Fruit fly (Drosophila melanogaster): ENCODE measurements around the gene Es2.

Gene Es2

DNA sequence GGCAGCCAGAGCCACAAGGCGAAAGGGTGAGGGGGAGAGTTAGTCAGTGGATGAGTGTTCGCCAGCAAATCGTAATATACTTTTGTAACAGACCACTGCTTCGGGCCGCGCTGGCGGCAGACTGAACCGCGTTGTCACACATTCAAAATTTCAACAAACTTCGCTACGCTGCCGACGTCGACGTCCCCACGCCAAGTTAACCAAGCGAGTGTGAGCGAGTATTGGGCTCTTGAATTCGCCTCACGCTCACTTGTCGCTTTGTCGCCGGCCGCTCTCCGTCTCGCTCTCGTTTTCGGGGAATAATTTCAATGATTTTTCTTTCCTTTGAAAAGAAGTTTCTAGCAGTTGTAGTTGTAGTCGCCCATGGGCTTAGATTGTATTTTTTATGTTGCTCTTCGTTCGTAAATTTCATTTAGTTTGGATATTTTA is 49.7 kb upstream of the Es2 start, which contains the start of gene lawc (continued):
- no peak for TF ChIP-seq Sry-δ (GFP tag; optimal IDR thresholded peaks at IDR 0.05)
- peak; percentile 31 for TF ChIP-seq CG13775 (GFP tag; optimal IDR thresholded peaks at IDR 0.05)
- no peak for TF ChIP-seq dmrt11E (tag; optimal IDR thresholded peaks at IDR 0.05)
- TF ChIP-seq esg (GFP tag; conservative IDR thresholded peaks at IDR 0.05) = no peak
- no peak for TF ChIP-seq Dek (tag; optimal IDR thresholded peaks at IDR 0.05)
- no peak for TF ChIP-seq Mad (GFP tag; optimal IDR thresholded peaks at IDR 0.05)
- TF ChIP-seq Hr39 (optimal IDR thresholded peaks at IDR 0.05) = no peak
- TF ChIP-seq mirr (GFP tag; optimal IDR thresholded peaks at IDR 0.05) = peak; percentile 86
- no peak for TF ChIP-seq sna (GFP tag; IDR thresholded peaks at IDR 0.05; ENCODE audit: partially characterized antibody)
- no peak for TF ChIP-seq luna (GFP tag; optimal IDR thresholded peaks at IDR 0.05)
- peak; percentile 23 for TF ChIP-seq oc (tag; optimal IDR thresholded peaks at IDR 0.05)
- TF ChIP-seq CG8290 (GFP tag; optimal IDR thresholded peaks at IDR 0.05) = no peak
- peak in 1 of 2 experiments; percentile 85 for TF ChIP-seq CG8290 (tag; optimal IDR thresholded peaks at IDR 0.05)
- peak; percentile 52; the same call in 1 of the 2 replicates for TF ChIP-seq CG32767 (GFP tag; IDR thresholded peaks at IDR 0.05)
- TF ChIP-seq Mes4 (GFP tag; optimal IDR thresholded peaks at IDR 0.05) = no peak
- no peak for TF ChIP-seq gro (GFP tag; optimal IDR thresholded peaks at IDR 0.05)
- TF ChIP-seq Dfd (GFP tag; optimal IDR thresholded peaks at IDR 0.05) = no peak
- TF ChIP-seq CG30403 (GFP tag; optimal IDR thresholded peaks at IDR 0.05) = no peak
- TF ChIP-seq ttk (GFP tag; IDR thresholded peaks at IDR 0.05) = no peak
- no peak for TF ChIP-seq aop (GFP tag; IDR thresholded peaks at IDR 0.05)
- TF ChIP-seq CG17612 (GFP tag; IDR thresholded peaks at IDR 0.05) = no peak
- TF ChIP-seq CG15269 (tag; optimal IDR thresholded peaks at IDR 0.05) = peak; percentile 12
- no peak for TF ChIP-seq dpn (GFP tag; optimal IDR thresholded peaks at IDR 0.05)
- TF ChIP-seq dimm (GFP tag; IDR thresholded peaks at IDR 0.05) = no peak
- TF ChIP-seq Dll (GFP tag; IDR thresholded peaks at IDR 0.05; ENCODE audit: partially characterized antibody) = 0 out of 4 replicates have a peak, but pooled peaks have one; percentile 14
- TF ChIP-seq CG3407 (GFP tag; optimal IDR thresholded peaks at IDR 0.05) = no peak
- TF ChIP-seq Mrtf (GFP tag; IDR thresholded peaks at IDR 0.05) = no peak
- TF ChIP-seq CG42726 (GFP tag; IDR thresholded peaks at IDR 0.05; ENCODE audit: partially characterized antibody) = peak; percentile 31; the same call in 1 of the 2 replicates
- no peak for TF ChIP-seq CG15011 (GFP tag; optimal IDR thresholded peaks at IDR 0.05)
- TF ChIP-seq gsb (GFP tag; IDR thresholded peaks at IDR 0.05) = peak; percentile 53
- peak; percentile 50 for TF ChIP-seq CG7987 (GFP tag; optimal IDR thresholded peaks at IDR 0.05)
- peak; percentile 43; the same call in 1 of the 2 replicates for TF ChIP-seq CG11085 (GFP tag; IDR thresholded peaks at IDR 0.05)
- TF ChIP-seq Meics (GFP tag; optimal IDR thresholded peaks at IDR 0.05) = peak; percentile 60
- TF ChIP-seq hth (optimal IDR thresholded peaks at IDR 0.05) = no peak
- peak; percentile 82 for TF ChIP-seq nom (GFP tag; optimal IDR thresholded peaks at IDR 0.05)
- no peak for TF ChIP-seq pum (GFP tag; optimal IDR thresholded peaks at IDR 0.05)
- TF ChIP-seq C15 (GFP tag; IDR thresholded peaks at IDR 0.05) = peak; percentile 46; the same call in 1 of the 3 replicates
- peak; percentile 41 for TF ChIP-seq CG6683 (GFP tag; optimal IDR thresholded peaks at IDR 0.05)
- TF ChIP-seq wor (GFP tag; IDR thresholded peaks at IDR 0.05) = no peak
- no peak for TF ChIP-seq maf-S (GFP tag; optimal IDR thresholded peaks at IDR 0.05)
- TF ChIP-seq Nf-YC (tag; optimal IDR thresholded peaks at IDR 0.05) = no peak
- peak; percentile 82 for TF ChIP-seq Jarid2 (GFP tag; optimal IDR thresholded peaks at IDR 0.05)
- TF ChIP-seq bbx (GFP tag; IDR thresholded peaks at IDR 0.05; ENCODE audit: partially characterized antibody) = peak; percentile 40; the same call in 1 of the 2 replicates
- TF ChIP-seq Rx (GFP tag; IDR thresholded peaks at IDR 0.05) = no peak
- TF ChIP-seq Dip3 (GFP tag; optimal IDR thresholded peaks at IDR 0.05) = no peak
- TF ChIP-seq CG4820 (GFP tag; optimal IDR thresholded peaks at IDR 0.05) = no peak
- TF ChIP-seq croc (GFP tag; conservative IDR thresholded peaks at IDR 0.05) = no peak
- TF ChIP-seq en (GFP tag; optimal IDR thresholded peaks at IDR 0.05) = no peak
- TF ChIP-seq scrt (GFP tag; optimal IDR thresholded peaks at IDR 0.05) = peak; percentile 65
- no peak; the same call in 1 of the 2 replicates for TF ChIP-seq CG1024 (GFP tag; IDR thresholded peaks at IDR 0.05)
- no peak for TF ChIP-seq Antp (GFP tag; optimal IDR thresholded peaks at IDR 0.05)
- TF ChIP-seq tll (GFP tag; optimal IDR thresholded peaks at IDR 0.05) = no peak
